Worm (Caenorhabditis elegans): ENCODE data around the gene mltn-12.

mltn-12 gene

ce11 chrIV:8986761-8987316 is 6.0 kb upstream of the mltn-12 start, which contains the start of gene bre-1:
Gene bre-1 (plus strand): TSS chrIV:8987266.
- TF ChIP-seq pqm-1 (tag; optimal IDR thresholded peaks at IDR 0.05) = no peak
- peak; percentile 63 for TF ChIP-seq hmg-11 (tag; optimal IDR thresholded peaks at IDR 0.05)
- TF ChIP-seq nhr-77 (tag; optimal IDR thresholded peaks at IDR 0.05) = no peak
- TF ChIP-seq elt-2 (tag; optimal IDR thresholded peaks at IDR 0.05) = peak; percentile 74
- peak; percentile 23 for TF ChIP-seq nfya-1 (tag; optimal IDR thresholded peaks at IDR 0.05; ENCODE audit: insufficient read depth)

- TF ChIP-seq egl-5 (tag; optimal IDR thresholded peaks at IDR 0.05) = no peak
- no peak for TF ChIP-seq eor-1 (tag; optimal IDR thresholded peaks at IDR 0.05)
- no peak for TF ChIP-seq skn-1 (tag; optimal IDR thresholded peaks at IDR 0.05)
- TF ChIP-seq lin-39 (tag; optimal IDR thresholded peaks at IDR 0.05) = no peak
- no peak for TF ChIP-seq egl-27 (tag; optimal IDR thresholded peaks at IDR 0.05)
- TF ChIP-seq nhr-12 (tag; optimal IDR thresholded peaks at IDR 0.05) = no peak
- no peak for TF ChIP-seq mml-1 (tag; optimal IDR thresholded peaks at IDR 0.05)
- no peak for TF ChIP-seq fkh-10 (GFP tag; optimal IDR thresholded peaks at IDR 0.05)
- no peak for TF ChIP-seq fkh-2 (tag; optimal IDR thresholded peaks at IDR 0.05)
- no peak for TF ChIP-seq pha-4 (tag; optimal IDR thresholded peaks at IDR 0.05)
- TF ChIP-seq fos-1 (tag; optimal IDR thresholded peaks at IDR 0.05) = no peak
These were observed 1.6 kb downstream of the mltn-12 start for ce11 chrIV:8994487-8994886.

- TF ChIP-seq ama-1 (optimal IDR thresholded peaks at IDR 0.05) = no peak
- no peak for TF ChIP-seq ceh-82 (tag; optimal IDR thresholded peaks at IDR 0.05)
- TF ChIP-seq elt-2 (tag; optimal IDR thresholded peaks at IDR 0.05) = no peak
- no peak for TF ChIP-seq ceh-9 (tag; optimal IDR thresholded peaks at IDR 0.05)
- no peak for TF ChIP-seq ztf-4 (tag; optimal IDR thresholded peaks at IDR 0.05)
- no peak for TF ChIP-seq ceh-16 (tag; optimal IDR thresholded peaks at IDR 0.05)
- TF ChIP-seq nhr-11 (tag; optimal IDR thresholded peaks at IDR 0.05) = no peak
These were observed 7.8 kb downstream of the mltn-12 start for ce11 chrIV:9000664-9001063.

ce11 chrIV:9001184-9001583 is 8.3 kb downstream of the mltn-12 start:
- no peak for TF ChIP-seq lin-39 (tag; optimal IDR thresholded peaks at IDR 0.05)
- no peak for TF ChIP-seq fos-1 (tag; optimal IDR thresholded peaks at IDR 0.05)
- TF ChIP-seq skn-1 (tag; optimal IDR thresholded peaks at IDR 0.05) = no peak
- TF ChIP-seq snpc-4 (tag; optimal IDR thresholded peaks at IDR 0.05) = no peak
- no peak for TF ChIP-seq ZK546.5 (tag; optimal IDR thresholded peaks at IDR 0.05)
- no peak for TF ChIP-seq ceh-28 (tag; optimal IDR thresholded peaks at IDR 0.05)
- no peak for TF ChIP-seq fkh-10 (GFP tag; optimal IDR thresholded peaks at IDR 0.05)
- TF ChIP-seq nhr-77 (tag; optimal IDR thresholded peaks at IDR 0.05) = no peak
- no peak for TF ChIP-seq elt-3 (tag; optimal IDR thresholded peaks at IDR 0.05)
- TF ChIP-seq egl-5 (tag; optimal IDR thresholded peaks at IDR 0.05) = no peak
- no peak for TF ChIP-seq lin-15B (tag; optimal IDR thresholded peaks at IDR 0.05)

ce11 chrIV:9002636-9003035 is 9.8 kb downstream of the mltn-12 start, which contains the start of gene C53D6.8:
Gene C53D6.8 (minus strand): TSS chrIV:9002736.
- TF ChIP-seq daf-12 (tag; optimal IDR thresholded peaks at IDR 0.05) (no peak), lin-39 (tag; optimal IDR thresholded peaks at IDR 0.05) (no peak), lsy-12 (tag; optimal IDR thresholded peaks at IDR 0.05) (no peak), ztf-4 (tag; optimal IDR thresholded peaks at IDR 0.05) (no peak), ceh-82 (tag; optimal IDR thresholded peaks at IDR 0.05) (no peak), mdl-1 (tag; optimal IDR thresholded peaks at IDR 0.05) (no peak), fkh-10 (GFP tag; optimal IDR thresholded peaks at IDR 0.05) (no peak), nhr-237 (tag; optimal IDR thresholded peaks at IDR 0.05) (no peak), elt-3 (tag; optimal IDR thresholded peaks at IDR 0.05) (no peak), ZK546.5 (tag; optimal IDR thresholded peaks at IDR 0.05) (no peak), ceh-16 (tag; optimal IDR thresholded peaks at IDR 0.05) (no peak), fos-1 (tag; optimal IDR thresholded peaks at IDR 0.05) (no peak), ceh-9 (tag; optimal IDR thresholded peaks at IDR 0.05) (no peak), snpc-4 (tag; optimal IDR thresholded peaks at IDR 0.05) (no peak), ceh-28 (tag; optimal IDR thresholded peaks at IDR 0.05) (no peak), nhr-77 (tag; optimal IDR thresholded peaks at IDR 0.05) (no peak)

ce11 chrIV:9005310-9005709 is 12.4 kb downstream of the mltn-12 start, which contains the start of gene unc-129:
Gene unc-129 (minus strand): TSS chrIV:9005410.
- TF ChIP-seq lin-15B (tag; optimal IDR thresholded peaks at IDR 0.05) = no peak
- TF ChIP-seq nhr-67 (tag; optimal IDR thresholded peaks at IDR 0.05) = no peak
- no peak for TF ChIP-seq ceh-9 (tag; optimal IDR thresholded peaks at IDR 0.05)
- TF ChIP-seq nhr-23 (tag; optimal IDR thresholded peaks at IDR 0.05) = no peak
- no peak for TF ChIP-seq nhr-25 (tag; optimal IDR thresholded peaks at IDR 0.05)
- TF ChIP-seq ztf-11 (tag; optimal IDR thresholded peaks at IDR 0.05) = no peak
- TF ChIP-seq ceh-82 (tag; optimal IDR thresholded peaks at IDR 0.05) = no peak
